Worm (Caenorhabditis elegans): ENCODE data around the gene his-24.
"Not testable (repeated sequence)": the region's sequence is repeated elsewhere in the genome, so short reads cannot be mapped to it uniquely, and the experiment has no call there.

his-24 gene

DNA sequence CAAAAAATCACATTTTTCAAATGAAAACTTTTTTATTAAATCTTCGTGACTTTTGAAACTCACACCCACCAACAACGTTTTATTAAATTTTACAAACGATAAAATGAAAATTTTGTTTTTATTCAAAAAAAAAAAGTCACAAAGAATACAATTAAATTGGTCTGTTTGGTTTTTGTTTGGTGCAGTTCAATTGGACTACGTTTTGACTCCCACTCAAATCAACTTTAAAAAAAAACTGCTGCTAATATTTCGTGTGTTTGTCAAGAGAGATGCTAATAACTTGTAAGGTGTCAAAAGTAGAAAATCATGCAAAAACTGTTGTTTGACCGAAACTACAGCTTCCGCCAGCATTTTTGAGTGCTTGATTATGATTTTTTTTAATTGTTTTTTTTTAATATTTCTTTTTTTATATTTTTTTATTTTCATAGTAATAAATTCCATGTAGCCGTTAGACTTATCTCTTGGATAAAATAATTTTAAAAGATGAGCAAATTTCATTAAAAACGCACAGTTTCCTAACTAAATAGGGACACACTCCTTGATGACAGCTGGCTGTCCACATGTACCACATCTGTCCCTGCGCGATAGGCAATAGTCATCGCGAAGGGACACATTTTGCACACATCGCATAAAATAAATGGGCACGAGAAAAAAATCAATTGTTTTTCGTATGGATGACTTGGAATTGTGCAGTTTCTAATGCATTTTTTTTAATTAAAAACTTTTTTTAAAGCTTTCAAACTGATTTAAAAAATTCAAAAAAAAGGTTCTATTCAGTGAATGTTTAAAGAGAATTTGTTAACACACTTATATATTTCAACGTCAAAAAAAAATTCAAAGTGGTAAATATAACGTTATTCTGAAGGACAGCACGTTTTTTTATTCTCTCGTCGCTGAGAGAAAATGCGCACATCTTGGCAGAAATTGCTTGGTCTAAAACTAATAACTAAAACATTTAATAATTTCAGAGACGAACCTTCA is 35.7 kb downstream of the his-24 start (continued):
- TF ChIP-seq ceh-45 (GFP tag; IDR thresholded peaks at IDR 0.05) (no peak), C08G9.2 (tag; optimal IDR thresholded peaks at IDR 0.05) (peak; percentile 68), unc-42 (tag; optimal IDR thresholded peaks at IDR 0.05) (peak; percentile 98), hlh-6 (tag; optimal IDR thresholded peaks at IDR 0.05) (no peak), fkh-6 (tag; optimal IDR thresholded peaks at IDR 0.05) (peak; percentile 39), pha-4 (tag; optimal IDR thresholded peaks at IDR 0.05) (no peak), odd-2 (tag; optimal IDR thresholded peaks at IDR 0.05) (peak; percentile 55), unc-86 (tag; optimal IDR thresholded peaks at IDR 0.05) (peak; percentile 96), sdc-2 (tag; optimal IDR thresholded peaks at IDR 0.05) (peak; percentile 100), nhr-232 (tag; optimal IDR thresholded peaks at IDR 0.05) (no peak), ref-2 (tag; optimal IDR thresholded peaks at IDR 0.05) (peak; percentile 95), mec-3 (tag; optimal IDR thresholded peaks at IDR 0.05; ENCODE audit: borderline replicate concordance) (no peak), gmeb-2 (tag; optimal IDR thresholded peaks at IDR 0.05) (peak; percentile 23), ceh-19 (GFP tag; optimal IDR thresholded peaks at IDR 0.05) (peak; percentile 40), dve-1 (tag; optimal IDR thresholded peaks at IDR 0.05) (peak; percentile 96), fax-1 (tag; optimal IDR thresholded peaks at IDR 0.05) (no peak), ceh-2 (tag; optimal IDR thresholded peaks at IDR 0.05) (peak; percentile 72), hlh-30 (tag; optimal IDR thresholded peaks at IDR 0.05; ENCODE audit: insufficient read depth) (peak; percentile 87), ttx-3 (tag; optimal IDR thresholded peaks at IDR 0.05) (peak; percentile 75), nfya-1 (tag; optimal IDR thresholded peaks at IDR 0.05) (peak; percentile 98), syd-9 (tag; optimal IDR thresholded peaks at IDR 0.05) (peak; percentile 79), lin-11 (tag; optimal IDR thresholded peaks at IDR 0.05) (peak; percentile 25), sox-2 (GFP tag; IDR thresholded peaks at IDR 0.05) (peak; percentile 79), C38D4.7 (GFP tag; optimal IDR thresholded peaks at IDR 0.05) (no peak), hlh-13 (GFP tag; optimal IDR thresholded peaks at IDR 0.05) (no peak), ztf-16 (tag; optimal IDR thresholded peaks at IDR 0.05) (peak; percentile 79), K09A11.1 (tag; optimal IDR thresholded peaks at IDR 0.05; ENCODE audit: insufficient read depth) (peak; percentile 89), hlh-15 (tag; optimal IDR thresholded peaks at IDR 0.05) (peak; percentile 13)

DNA sequence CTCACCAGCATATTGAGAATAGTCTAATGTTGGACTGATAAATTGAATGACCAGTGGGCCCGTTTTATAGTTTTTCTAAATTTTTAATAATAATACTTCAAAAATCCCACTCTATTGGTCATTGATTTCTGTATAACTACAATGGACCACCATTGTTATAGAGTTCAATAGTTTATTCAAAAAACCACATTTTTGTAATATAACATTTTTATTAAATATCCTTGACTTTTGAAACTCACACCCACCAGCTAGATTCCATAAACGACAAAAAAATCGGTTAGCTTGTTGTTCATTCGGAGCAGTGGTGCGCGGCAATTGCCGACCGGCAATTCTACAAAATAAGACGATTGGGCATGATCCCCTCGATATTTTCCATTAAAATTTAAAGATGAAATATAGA is 37.7 kb downstream of the his-24 start, which contains the start of gene nspc-18:
Gene nspc-18, minus strand, starts transcription at position 101 of the 400 bp plus-strand sequence.
- TF ChIP-seq fkh-6 (tag; optimal IDR thresholded peaks at IDR 0.05), result no peak
- TF ChIP-seq tbx-2 (tag; optimal IDR thresholded peaks at IDR 0.05), result no peak

DNA sequence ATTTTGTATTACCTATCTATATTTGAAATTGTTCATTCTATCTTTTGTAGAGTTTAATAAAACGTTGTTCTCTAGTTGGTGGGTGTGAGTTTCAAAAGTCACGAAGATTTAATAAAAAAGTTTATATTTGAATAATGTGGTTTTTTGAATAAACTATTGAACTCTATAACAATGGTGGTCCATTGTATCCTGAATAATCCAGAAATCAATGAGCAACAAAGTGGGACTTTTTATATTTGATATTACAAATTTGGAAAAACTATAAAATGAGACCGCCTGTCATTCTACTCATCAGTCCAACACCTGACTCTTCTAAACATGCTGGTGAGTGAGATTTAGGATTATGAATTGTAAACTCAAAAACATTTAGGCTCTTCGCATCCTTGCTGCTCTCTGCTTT is 38.5 kb downstream of the his-24 start, which contains the start of gene nspc-19:
Gene nspc-19, plus strand, starts transcription at position 301 of the 400 bp plus-strand sequence.
- not testable (repeated sequence) for TF ChIP-seq ref-2, dve-1, K02D7.2 (tag; optimal IDR thresholded peaks at IDR 0.05)

DNA sequence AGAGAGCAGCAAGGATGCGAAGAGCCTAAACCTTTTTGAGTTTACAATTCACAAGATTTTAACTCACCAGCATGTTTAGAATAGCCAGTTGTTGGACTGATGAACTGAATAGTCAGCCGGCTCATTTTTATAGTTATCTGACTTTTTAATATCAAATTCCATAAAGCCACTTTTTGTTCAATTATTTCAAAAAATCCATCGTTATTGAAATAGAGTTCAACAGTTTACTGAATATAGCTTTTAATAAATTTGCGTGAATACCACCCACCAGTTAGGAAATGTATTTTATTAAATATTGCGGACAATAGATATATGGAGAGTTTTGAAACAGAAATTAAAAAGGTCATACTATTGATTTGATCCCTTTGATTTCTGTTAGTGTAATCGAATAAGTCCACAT is 40.2 kb downstream of the his-24 start, which contains the start of gene nspc-20:
Gene nspc-20, minus strand, starts transcription at position 101 of the 400 bp plus-strand sequence.
- TF ChIP-seq ceh-24 (tag; optimal IDR thresholded peaks at IDR 0.05) (no peak), unc-55 (GFP tag; optimal IDR thresholded peaks at IDR 0.05) (no peak), dve-1 (tag; optimal IDR thresholded peaks at IDR 0.05) (no peak), unc-3 (GFP tag; conservative IDR thresholded peaks at IDR 0.05) (no peak), unc-3 (tag; optimal IDR thresholded peaks at IDR 0.05) (no peak), ceh-18 (tag; optimal IDR thresholded peaks at IDR 0.05) (no peak), ceh-48 (tag; optimal IDR thresholded peaks at IDR 0.05) (no peak), lin-11 (tag; optimal IDR thresholded peaks at IDR 0.05) (no peak)

All from whole organism, late embryonic.